Worm (Caenorhabditis elegans): ENCODE measurements around the gene F59D12.3.

The F59D12.3 gene

ce11 chrX:15650919-15651420 is at the start of gene F59D12.3:
TSS of gene F59D12.3 (minus strand) at chrX:15650969.
- no peak for TF ChIP-seq nhr-76 (tag; optimal IDR thresholded peaks at IDR 0.05)
- TF ChIP-seq ztf-4 (tag; optimal IDR thresholded peaks at IDR 0.05), result no peak
- no peak for TF ChIP-seq unc-62 (GFP tag; optimal IDR thresholded peaks at IDR 0.05)
- TF ChIP-seq nhr-43 (tag; optimal IDR thresholded peaks at IDR 0.05; ENCODE audit: poor library complexity, severe bottlenecking), result no peak
- no peak for TF ChIP-seq daf-12 (tag; optimal IDR thresholded peaks at IDR 0.05)
- TF ChIP-seq eor-1 (tag; optimal IDR thresholded peaks at IDR 0.05), result no peak
- TF ChIP-seq skn-1 (tag; optimal IDR thresholded peaks at IDR 0.05), result no peak
- TF ChIP-seq ceh-9 (tag; optimal IDR thresholded peaks at IDR 0.05), result no peak
- no peak for TF ChIP-seq ceh-28 (tag; optimal IDR thresholded peaks at IDR 0.05)
- TF ChIP-seq nhr-11 (tag; optimal IDR thresholded peaks at IDR 0.05), result no peak
- TF ChIP-seq ama-1 (optimal IDR thresholded peaks at IDR 0.05), result no peak
- TF ChIP-seq ztf-11 (tag; optimal IDR thresholded peaks at IDR 0.05), result no peak
- no peak for TF ChIP-seq ceh-16 (tag; optimal IDR thresholded peaks at IDR 0.05)
- no peak for TF ChIP-seq lsy-12 (tag; optimal IDR thresholded peaks at IDR 0.05)
- no peak for TF ChIP-seq sea-2 (GFP tag; optimal IDR thresholded peaks at IDR 0.05)

- TF ChIP-seq elt-2 (tag; optimal IDR thresholded peaks at IDR 0.05) (peak; percentile 77), pqm-1 (tag; optimal IDR thresholded peaks at IDR 0.05) (peak; percentile 48), ama-1 (optimal IDR thresholded peaks at IDR 0.05) (no peak), ceh-28 (tag; optimal IDR thresholded peaks at IDR 0.05) (peak; percentile 9), lin-39 (tag; optimal IDR thresholded peaks at IDR 0.05) (no peak), nhr-23 (tag; optimal IDR thresholded peaks at IDR 0.05) (peak; percentile 29), eor-1 (tag; optimal IDR thresholded peaks at IDR 0.05) (no peak), elt-1 (tag; optimal IDR thresholded peaks at IDR 0.05) (peak; percentile 10), pha-4 (tag; optimal IDR thresholded peaks at IDR 0.05) (peak; percentile 50), elt-3 (tag; optimal IDR thresholded peaks at IDR 0.05) (no peak), ztf-4 (tag; optimal IDR thresholded peaks at IDR 0.05) (no peak), fkh-10 (GFP tag; optimal IDR thresholded peaks at IDR 0.05) (no peak), ceh-9 (tag; optimal IDR thresholded peaks at IDR 0.05) (no peak), nhr-28 (tag; optimal IDR thresholded peaks at IDR 0.05) (no peak)
Measured at ce11 chrX:15700220-15700619, 49.5 kb upstream of the F59D12.3 start.

ce11 chrX:15696400-15696799 is 45.6 kb upstream of the F59D12.3 start, which contains the start of gene ZK662.2:
TSS of gene ZK662.2 (plus strand) at chrX:15696700.
- TF ChIP-seq lin-39 (tag; optimal IDR thresholded peaks at IDR 0.05), result no peak
- TF ChIP-seq pha-4 (tag; optimal IDR thresholded peaks at IDR 0.05), result peak; percentile 39

- TF ChIP-seq eor-1 (tag; optimal IDR thresholded peaks at IDR 0.05), result no peak
- TF ChIP-seq elt-2 (tag; optimal IDR thresholded peaks at IDR 0.05), result no peak
- TF ChIP-seq nhr-43 (tag; optimal IDR thresholded peaks at IDR 0.05; ENCODE audit: poor library complexity, severe bottlenecking), result no peak
- TF ChIP-seq skn-1 (tag; optimal IDR thresholded peaks at IDR 0.05), result no peak
- TF ChIP-seq elt-3 (tag; optimal IDR thresholded peaks at IDR 0.05), result no peak
- TF ChIP-seq pha-4 (tag; optimal IDR thresholded peaks at IDR 0.05), result no peak
- no peak for TF ChIP-seq ztf-11 (tag; optimal IDR thresholded peaks at IDR 0.05)
- TF ChIP-seq jun-1 (tag; optimal IDR thresholded peaks at IDR 0.05), result no peak
- no peak for TF ChIP-seq fkh-10 (GFP tag; optimal IDR thresholded peaks at IDR 0.05)
- no peak for TF ChIP-seq nhr-28 (tag; optimal IDR thresholded peaks at IDR 0.05)
- TF ChIP-seq ZK546.5 (tag; optimal IDR thresholded peaks at IDR 0.05), result no peak
- TF ChIP-seq nfya-1 (tag; optimal IDR thresholded peaks at IDR 0.05; ENCODE audit: insufficient read depth), result no peak
- TF ChIP-seq lsy-12 (tag; optimal IDR thresholded peaks at IDR 0.05), result no peak
- no peak for TF ChIP-seq pqm-1 (tag; optimal IDR thresholded peaks at IDR 0.05)
Measured at ce11 chrX:15693466-15693865, 42.7 kb upstream of the F59D12.3 start.

- TF ChIP-seq lsy-12 (tag; optimal IDR thresholded peaks at IDR 0.05) (no peak), hmg-11 (tag; optimal IDR thresholded peaks at IDR 0.05) (peak; percentile 1), elt-2 (tag; optimal IDR thresholded peaks at IDR 0.05) (peak; percentile 61), ztf-11 (tag; optimal IDR thresholded peaks at IDR 0.05) (no peak), ceh-82 (tag; optimal IDR thresholded peaks at IDR 0.05) (no peak), pqm-1 (tag; optimal IDR thresholded peaks at IDR 0.05) (peak; percentile 61), pha-4 (tag; optimal IDR thresholded peaks at IDR 0.05) (peak; percentile 21), fkh-2 (tag; optimal IDR thresholded peaks at IDR 0.05) (no peak)
Measured at ce11 chrX:15689244-15689643, 38.5 kb upstream of the F59D12.3 start, which contains the start of gene C03H12.1. TSS of gene C03H12.1 (plus strand) at chrX:15689449.

- TF ChIP-seq lin-15B (tag; optimal IDR thresholded peaks at IDR 0.05), result no peak
- TF ChIP-seq R02D3.7 (tag; optimal IDR thresholded peaks at IDR 0.05), result no peak
- TF ChIP-seq daf-12 (tag; optimal IDR thresholded peaks at IDR 0.05), result no peak
- no peak for TF ChIP-seq tbx-2 (tag; optimal IDR thresholded peaks at IDR 0.05)
- TF ChIP-seq nhr-25 (tag; optimal IDR thresholded peaks at IDR 0.05), result no peak
- TF ChIP-seq egl-5 (tag; optimal IDR thresholded peaks at IDR 0.05), result no peak
- TF ChIP-seq elt-2 (tag; optimal IDR thresholded peaks at IDR 0.05), result no peak
- no peak for TF ChIP-seq unc-62 (GFP tag; optimal IDR thresholded peaks at IDR 0.05)
- no peak for TF ChIP-seq lin-39 (tag; optimal IDR thresholded peaks at IDR 0.05)
Measured at ce11 chrX:15681393-15681792, 30.6 kb upstream of the F59D12.3 start, which contains the start of gene gpn-1. TSS of gene gpn-1 (plus strand) at chrX:15681693.
